Fruit fly (Drosophila melanogaster): ENCODE data around the gene Zasp66.

dm6 chr3L:8666098-8666497 is 41.9 kb downstream of the Zasp66 start:
- TF ChIP-seq CG9948 (tag; optimal IDR thresholded peaks at IDR 0.05) (no peak), Pif1B (GFP tag; optimal IDR thresholded peaks at IDR 0.05) (no peak), Ets98B (GFP tag; IDR thresholded peaks at IDR 0.05) (no peak), D1 (tag; optimal IDR thresholded peaks at IDR 0.05) (no peak), Snoo (tag; optimal IDR thresholded peaks at IDR 0.05) (no peak), EcR (GFP tag; optimal IDR thresholded peaks at IDR 0.05) (no peak), CG12605 (GFP tag; IDR thresholded peaks at IDR 0.05) (no peak), CG10348 (GFP tag; IDR thresholded peaks at IDR 0.05) (no peak), CG17806 (tag; optimal IDR thresholded peaks at IDR 0.05) (no peak), CG32121 (GFP tag; IDR thresholded peaks at IDR 0.05) (no peak)

Measured in whole organism, pupa.